Worm (Caenorhabditis elegans): ENCODE measurements around the gene B0336.7.

ce11 chrIII:5678935-5679334, 18.2 kb downstream of the B0336.7 start, which contains the start of the genes ska-3 and rps-12:
- TF ChIP-seq hmg-1.1 (GFP tag; IDR thresholded peaks at IDR 0.05) (peak; percentile 98), ama-1 (optimal IDR thresholded peaks at IDR 0.05) (peak; percentile 91), unc-62 (GFP tag; optimal IDR thresholded peaks at IDR 0.05 in 1 of 2) (peak in 1 of 2 experiments; percentile 100), unc-62 (tag; optimal IDR thresholded peaks at IDR 0.05) (no peak), ceh-32 (tag; optimal IDR thresholded peaks at IDR 0.05; ENCODE audit: poor library complexity) (peak; percentile 73), daf-12 (tag; optimal IDR thresholded peaks at IDR 0.05) (no peak)

Measured in whole organism, L4 larva.